Worm (Caenorhabditis elegans) whole organism, late embryonic: Measurements from ENCODE around the gene srh-139.

Experiments
- F13H6.1 ChIP-seq: sonication (generic microtip); optimal IDR thresholded peaks from 2 replicates; lab custom pipeline; 2016; ENCODE audit warnings: missing genetic modification characterization, missing compliant biosample characterization
- T23F11.4 ChIP-seq: fragments of 200-800 bp; sonication (Bioruptor generic); optimal IDR thresholded peaks from 2 replicates; lab custom pipeline; 2018; ENCODE audit warnings: mild to moderate bottlenecking, missing genetic modification characterization, missing compliant biosample characterization
- ama-1 ChIP-seq: fragments of 150-350 bp; optimal IDR thresholded peaks from 2 replicates; lab custom pipeline; 2014
- ceh-34 ChIP-seq: sonication (generic microtip); optimal IDR thresholded peaks from 2 replicates; lab custom pipeline; 2016; ENCODE audit warnings: mild to moderate bottlenecking, missing genetic modification characterization, missing compliant biosample characterization
- dve-1 ChIP-seq: sonication (generic microtip); optimal IDR thresholded peaks from 2 replicates; lab custom pipeline; 2017; ENCODE audit warnings: antibody characterized with exemption, mild to moderate bottlenecking, missing genetic modification characterization, missing compliant biosample characterization
- nhr-11 ChIP-seq: fragments of 150-350 bp; optimal IDR thresholded peaks from 2 replicates; lab custom pipeline; 2014; ENCODE audit warnings: missing biosample characterization, missing genetic modification characterization

- no peak for TF ChIP-seq T23F11.4 (GFP tag; lab: Kevin White, UChicago)
- TF ChIP-seq nhr-11 (tag; lab: Kevin White, UChicago) = no peak
- TF ChIP-seq dve-1 (tag; lab: Kevin White, UChicago) = no peak
- TF ChIP-seq ama-1 (lab: Kevin White, UChicago) = no peak
- TF ChIP-seq F13H6.1 (tag; lab: Kevin White, UChicago) = no peak
- TF ChIP-seq ceh-34 (tag; lab: Kevin White, UChicago) = no peak
Measured at ce11 chrV:16458714-16459113, 25.1 kb upstream of the srh-139 start, which contains the start of gene str-15.
